Worm (Caenorhabditis elegans) whole organism, L3 larva: ENCODE measurements around the gene F20C5.7.

Source experiments
- aly-2 ChIP-seq: fragments of 150-350 bp; optimal IDR thresholded peaks from 2 replicates; lab custom pipeline; 2014; ENCODE audit warnings: missing biosample characterization, missing genetic modification characterization
- ama-1 ChIP-seq: fragments of 150-350 bp; optimal IDR thresholded peaks from 2 replicates; lab custom pipeline; 2018
- ceh-16 ChIP-seq: sonication (generic microtip); optimal IDR thresholded peaks from 2 replicates; lab custom pipeline; 2017; ENCODE audit warnings: missing biosample characterization, missing genetic modification characterization
- egl-27 ChIP-seq: sonication (generic microtip); optimal IDR thresholded peaks from 4 replicates; lab custom pipeline; 2017; ENCODE audit warnings: missing biosample characterization, missing genetic modification reagents, missing genetic modification characterization
- fkh-10 ChIP-seq: sonication (generic microtip); optimal IDR thresholded peaks from 2 replicates; lab custom pipeline; 2017; ENCODE audit warnings: missing biosample characterization, missing genetic modification reagents, missing genetic modification characterization
- nhr-77 ChIP-seq: fragments of 150-350 bp; optimal IDR thresholded peaks from 2 replicates; lab custom pipeline; 2014; ENCODE audit warnings: missing biosample characterization, missing genetic modification characterization
- snpc-4 ChIP-seq: fragments of 150-350 bp; optimal IDR thresholded peaks from 2 replicates; lab custom pipeline; 2014; ENCODE audit warnings: missing biosample characterization, missing genetic modification characterization
- zag-1 ChIP-seq: fragments of 150-350 bp; optimal IDR thresholded peaks from 2 replicates; lab custom pipeline; 2014; ENCODE audit warnings: missing biosample characterization, missing genetic modification characterization
- ztf-4 ChIP-seq: fragments of 150-350 bp; optimal IDR thresholded peaks from 2 replicates; lab custom pipeline; 2014; ENCODE audit warnings: missing biosample characterization, missing genetic modification characterization

DNA sequence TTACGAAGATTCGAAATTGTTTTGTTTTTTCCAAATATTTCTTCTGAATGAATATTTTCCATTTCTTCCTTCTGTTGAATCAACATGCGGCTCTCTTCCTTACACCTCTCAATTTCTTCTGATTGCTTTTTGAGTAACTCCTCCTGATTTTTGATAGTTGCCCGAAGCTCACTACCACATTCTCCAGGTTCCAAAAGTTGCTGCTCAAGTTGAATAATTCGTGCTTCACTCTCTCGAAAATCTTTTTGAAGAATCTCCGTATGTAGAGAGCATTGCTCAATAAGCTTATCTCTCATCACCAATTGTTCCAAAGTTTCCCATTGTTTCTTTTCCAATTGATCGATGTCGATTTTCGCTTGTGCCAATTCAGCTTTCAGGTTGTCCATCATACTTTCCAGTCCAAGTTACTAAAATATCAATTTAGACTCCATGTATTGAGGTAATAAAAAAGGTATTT lies 27.3 kb upstream of the F20C5.7 start, which contains the start of gene F20C5.6:
- TF ChIP-seq egl-27 (tag; lab: Kevin White, UChicago), result no peak
- no peak for TF ChIP-seq snpc-4 (tag; lab: Kevin White, UChicago)
- no peak for TF ChIP-seq nhr-77 (tag; lab: Kevin White, UChicago)
- TF ChIP-seq zag-1, result no peak
- no peak for TF ChIP-seq ama-1 (lab: Kevin White, UChicago)
- TF ChIP-seq ceh-16 (tag; lab: Kevin White, UChicago), result no peak
- TF ChIP-seq ztf-4 (tag; lab: Kevin White, UChicago), result no peak
- TF ChIP-seq aly-2 (tag; lab: Kevin White, UChicago), result no peak
- TF ChIP-seq fkh-10 (GFP tag; lab: Kevin White, UChicago), result no peak
